Fruit fly (Drosophila melanogaster) whole organism: Measurements from ENCODE around the gene Tsp29Fb.

Experiments used
- CG8478 ChIP-seq: fragments of >200 bp; optimal IDR thresholded peaks from 2 replicates; lab custom pipeline; 2018; ENCODE audit warnings: inconsistent platforms
- Dll ChIP-seq: fragments of >200 bp; optimal IDR thresholded peaks from 2 replicates; lab custom pipeline; 2017
- pan ChIP-seq: fragments of >200 bp; optimal IDR thresholded peaks from 2 replicates; lab custom pipeline; 2017
- psq ChIP-seq: fragments of >200 bp; optimal IDR thresholded peaks from 2 replicates; lab custom pipeline; 2017
- usp ChIP-seq: fragments of >200 bp; optimal IDR thresholded peaks from 2 replicates; lab custom pipeline; 2017; ENCODE audit warnings: missing biosample characterization, missing genetic modification characterization, mixed read lengths

DNA sequence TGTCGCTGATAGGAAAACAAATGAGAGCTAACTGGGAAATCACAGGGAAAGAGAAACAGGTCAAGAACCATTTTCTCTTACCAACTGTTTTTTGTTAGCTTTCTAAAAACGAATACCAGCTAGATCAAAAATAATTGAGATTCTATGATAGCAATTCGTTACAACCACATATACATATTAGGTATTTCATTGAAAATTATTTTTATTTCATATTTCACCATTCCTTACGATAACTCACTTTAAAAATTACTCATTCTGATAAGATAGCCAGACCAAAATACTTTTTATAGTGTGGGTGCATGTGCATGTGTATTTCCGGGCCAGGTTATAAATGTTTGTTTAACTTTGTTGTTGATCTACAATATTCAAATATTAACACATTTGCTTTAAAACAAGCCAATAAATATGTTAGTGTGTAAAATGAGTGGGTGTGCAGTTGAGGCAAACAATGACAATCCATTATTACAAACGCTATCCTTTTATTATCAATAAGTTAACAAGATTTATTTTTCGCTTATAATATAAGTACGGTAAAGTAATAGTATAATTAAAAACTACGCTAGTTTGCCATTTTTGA, 735 bp downstream of the Tsp29Fb start:
- TF ChIP-seq psq (no peak), Dll (lab: Kevin White, UChicago) (no peak), pan (lab: Kevin White, UChicago) (no peak), CG8478 (no peak), usp (GFP tag; lab: Kevin White, UChicago) (no peak)
